Fruit fly (Drosophila melanogaster): ENCODE results near the gene Hipk.

Hipk gene

dm6 chr3L:540432-540973, 2.4 kb upstream of the Hipk start, which contains the start of the genes klar and BORCS6 (continued):
- peak; percentile 58 for TF ChIP-seq zen (tag; optimal IDR thresholded peaks at IDR 0.05)
- TF ChIP-seq CG14860 (GFP tag; IDR thresholded peaks at IDR 0.05; ENCODE audit: partially characterized antibody): peak; percentile 97
- peak; percentile 91 for TF ChIP-seq gro (GFP tag; optimal IDR thresholded peaks at IDR 0.05)
- peak; percentile 43 for TF ChIP-seq CG12942 (GFP tag; optimal IDR thresholded peaks at IDR 0.05)
- peak; percentile 63 for TF ChIP-seq grau (tag; optimal IDR thresholded peaks at IDR 0.05)
- TF ChIP-seq shn (GFP tag; optimal IDR thresholded peaks at IDR 0.05): peak; percentile 73
- no peak for TF ChIP-seq ems (GFP tag; optimal IDR thresholded peaks at IDR 0.05)
- TF ChIP-seq cwo (GFP tag; optimal IDR thresholded peaks at IDR 0.05): peak; percentile 16
- peak; percentile 46 for TF ChIP-seq Ssrp (tag; optimal IDR thresholded peaks at IDR 0.05)
- peak; percentile 64 for TF ChIP-seq CG9817 (tag; optimal IDR thresholded peaks at IDR 0.05)
- peak; percentile 39 for TF ChIP-seq CG15696 (tag; optimal IDR thresholded peaks at IDR 0.05)
- TF ChIP-seq Aef1 (GFP tag; IDR thresholded peaks at IDR 0.05): no peak
- TF ChIP-seq trh (GFP tag; optimal IDR thresholded peaks at IDR 0.05): peak; percentile 60
- TF ChIP-seq abd-A (tag; optimal IDR thresholded peaks at IDR 0.05): peak; percentile 57
- peak; percentile 26 for TF ChIP-seq CG3995 (GFP tag; optimal IDR thresholded peaks at IDR 0.05)
- TF ChIP-seq ash1 (GFP tag; optimal IDR thresholded peaks at IDR 0.05): no peak
- TF ChIP-seq Gsc (GFP tag; IDR thresholded peaks at IDR 0.05): no peak
- TF ChIP-seq CG17361 (GFP tag; IDR thresholded peaks at IDR 0.05): peak; percentile 70
- peak; percentile 20 for TF ChIP-seq slou (GFP tag; optimal IDR thresholded peaks at IDR 0.05)
- TF ChIP-seq GATAe (GFP tag; conservative IDR thresholded peaks at IDR 0.05): no peak
- no peak for TF ChIP-seq CG11723 (GFP tag; optimal IDR thresholded peaks at IDR 0.05)
- peak; percentile 87 for TF ChIP-seq Dref (GFP tag; IDR thresholded peaks at IDR 0.05)
- no peak for TF ChIP-seq Ets65A (GFP tag)
- TF ChIP-seq Hmr (GFP tag; optimal IDR thresholded peaks at IDR 0.05): peak; percentile 78
- no peak for TF ChIP-seq ATbp (GFP tag; optimal IDR thresholded peaks at IDR 0.05)
- peak; percentile 50 to 70 for TF ChIP-seq Pdp1 (GFP tag; optimal IDR thresholded peaks at IDR 0.05)
- TF ChIP-seq psq (GFP tag; optimal IDR thresholded peaks at IDR 0.05): no peak
- TF ChIP-seq gsb (GFP tag; IDR thresholded peaks at IDR 0.05): 0 out of 2 replicates have a peak, but pooled peaks have one; percentile 7
- TF ChIP-seq Nf-YB (GFP tag; optimal IDR thresholded peaks at IDR 0.05): peak; percentile 7
- peak; percentile 46 for TF ChIP-seq CG8944 (GFP tag; optimal IDR thresholded peaks at IDR 0.05)
- no peak for TF ChIP-seq fd64A (GFP tag; optimal IDR thresholded peaks at IDR 0.05)
- TF ChIP-seq chm (GFP tag; IDR thresholded peaks at IDR 0.05): peak; percentile 85
- peak; percentile 47 for TF ChIP-seq CG18764 (GFP tag; optimal IDR thresholded peaks at IDR 0.05)
- TF ChIP-seq CG6813 (GFP tag; optimal IDR thresholded peaks at IDR 0.05): peak; percentile 28
- TF ChIP-seq aop (GFP tag; IDR thresholded peaks at IDR 0.05): no peak
- TF ChIP-seq yki (optimal IDR thresholded peaks at IDR 0.05): no peak
- TF ChIP-seq Mrtf (GFP tag; IDR thresholded peaks at IDR 0.05): no peak
- no peak for TF ChIP-seq CG4424 (GFP tag; optimal IDR thresholded peaks at IDR 0.05)
- no peak for TF ChIP-seq wor (GFP tag; IDR thresholded peaks at IDR 0.05)
- peak; percentile 75 for TF ChIP-seq phol (tag; optimal IDR thresholded peaks at IDR 0.05)
- TF ChIP-seq Atf3 (GFP tag; optimal IDR thresholded peaks at IDR 0.05): peak; percentile 59
- TF ChIP-seq Adf1 (GFP tag; IDR thresholded peaks at IDR 0.05): no peak; the same call in 1 of the 2 replicates
- TF ChIP-seq gsb-n (tag; optimal IDR thresholded peaks at IDR 0.05): peak; percentile 25
- TF ChIP-seq corto (GFP tag; optimal IDR thresholded peaks at IDR 0.05): no peak
- peak; percentile 90 for TF ChIP-seq stwl (tag; optimal IDR thresholded peaks at IDR 0.05)
- no peak for TF ChIP-seq tio (GFP tag; optimal IDR thresholded peaks at IDR 0.05)
- TF ChIP-seq Taf1 (GFP tag; IDR thresholded peaks at IDR 0.05): no peak
- no peak for TF ChIP-seq salm (tag; optimal IDR thresholded peaks at IDR 0.05)
- TF ChIP-seq Fer1 (GFP tag; optimal IDR thresholded peaks at IDR 0.05): peak; percentile 53
- TF ChIP-seq Chrac-16 (GFP tag; optimal IDR thresholded peaks at IDR 0.05): peak; percentile 51
- peak; percentile 75 for TF ChIP-seq CHES-1-like (GFP tag; optimal IDR thresholded peaks at IDR 0.05)

Measured in whole organism, embryonic.